Fruit fly (Drosophila melanogaster) whole organism, embryonic: ENCODE results near the gene CG13373.

Source experiments
- Adf1 ChIP-seq: fragments of 200-800 bp; sonication (Bioruptor generic); IDR thresholded peaks from 2 replicates; pipeline ENCODE4 v1.3.6; 2022; ENCODE audit warnings: missing biosample characterization, missing genetic modification characterization
- Aef1 ChIP-seq: fragments of 200-800 bp; sonication (Bioruptor generic); IDR thresholded peaks from 3 replicates; pipeline ENCODE4 v1.3.6; 2022; ENCODE audit warnings: missing biosample characterization, missing genetic modification characterization
- Atf6 ChIP-seq: fragments of 200-800 bp; sonication (Bioruptor generic); IDR thresholded peaks from 2 replicates; pipeline ENCODE4 v1.3.6; 2022; ENCODE audit warnings: missing biosample characterization, missing genetic modification characterization
- BtbVII ChIP-seq: fragments of 200-800 bp; sonication (Bioruptor generic); optimal IDR thresholded peaks from 3 replicates; lab custom pipeline; 2017; ENCODE audit warnings: missing biosample characterization, mild to moderate bottlenecking, missing genetic modification characterization
- CG10431 ChIP-seq: fragments of 200-800 bp; sonication (Bioruptor generic); optimal IDR thresholded peaks from 3 replicates; lab custom pipeline; 2018; ENCODE audit warnings: missing biosample characterization, mild to moderate bottlenecking, missing genetic modification characterization
- CG11093 ChIP-seq: fragments of 200-800 bp; sonication (Bioruptor generic); IDR thresholded peaks from 3 replicates; pipeline ENCODE4 v1.3.6; 2022; ENCODE audit warnings: missing biosample characterization, missing genetic modification characterization
- CG13894 ChIP-seq: fragments of 200-800 bp; sonication (Bioruptor generic); optimal IDR thresholded peaks from 3 replicates; lab custom pipeline; 2018; ENCODE audit warnings: missing biosample characterization, mild to moderate bottlenecking, missing genetic modification characterization, moderate library complexity
- CG14014 ChIP-seq: fragments of 200-800 bp; sonication (Bioruptor generic); IDR thresholded peaks from 2 replicates; pipeline ENCODE4 v1.3.6; 2022; ENCODE audit warnings: missing biosample characterization, missing genetic modification characterization
- CG15479 ChIP-seq: fragments of 200-800 bp; sonication (Bioruptor generic); optimal IDR thresholded peaks from 3 replicates; lab custom pipeline; 2019; ENCODE audit warnings: missing biosample characterization, mild to moderate bottlenecking, missing genetic modification characterization, moderate library complexity
- CG15514 ChIP-seq: fragments of 200-800 bp; sonication (Bioruptor generic); optimal IDR thresholded peaks from 3 replicates; lab custom pipeline; 2017; ENCODE audit warnings: missing biosample characterization, missing genetic modification characterization, mild to moderate bottlenecking, moderate library complexity, missing genetic modification reagents
- CG15696 ChIP-seq: fragments of 200-800 bp; sonication (Bioruptor generic); optimal IDR thresholded peaks from 2 replicates; lab custom pipeline; 2019; ENCODE audit warnings: missing biosample characterization, mild to moderate bottlenecking, missing genetic modification characterization, moderate library complexity
- CG17359 ChIP-seq: fragments of 200-800 bp; sonication (Bioruptor generic); optimal IDR thresholded peaks from 3 replicates; lab custom pipeline; 2018; ENCODE audit warnings: missing biosample characterization, mild to moderate bottlenecking, missing genetic modification characterization, moderate library complexity
- CG17829 ChIP-seq: fragments of 200-800 bp; optimal IDR thresholded peaks from 2 replicates; lab custom pipeline; 2019; ENCODE audit warnings: missing biosample characterization, mild to moderate bottlenecking, missing genetic modification characterization, moderate library complexity
- CG1832 ChIP-seq: fragments of 200-800 bp; sonication (Bioruptor generic); optimal IDR thresholded peaks from 2 replicates; lab custom pipeline; 2017; ENCODE audit warnings: missing biosample characterization, mild to moderate bottlenecking, missing genetic modification characterization, inconsistent platforms
- CG18764 ChIP-seq: fragments of 200-800 bp; sonication (Bioruptor generic); optimal IDR thresholded peaks from 3 replicates; lab custom pipeline; 2016; ENCODE audit warnings: missing biosample characterization, missing genetic modification characterization
- CG4360 ChIP-seq: fragments of 200-800 bp; sonication (Bioruptor generic); IDR thresholded peaks from 2 replicates; pipeline ENCODE4 v1.3.6; 2022; ENCODE audit warnings: missing biosample characterization, missing genetic modification characterization
- CG43689 ChIP-seq: fragments of 200-800 bp; sonication (Bioruptor generic); IDR thresholded peaks from 2 replicates; pipeline ENCODE4 v1.3.6; 2022; ENCODE audit warnings: missing biosample characterization, missing genetic modification characterization
- CG6254 ChIP-seq: fragments of 200-800 bp; sonication (Bioruptor generic); optimal IDR thresholded peaks from 3 replicates; lab custom pipeline; 2017; ENCODE audit warnings: mild to moderate bottlenecking, missing biosample characterization, missing genetic modification reagents, missing genetic modification characterization
- CG6689 ChIP-seq: fragments of 200-800 bp; sonication (Bioruptor generic); IDR thresholded peaks from 2 replicates; pipeline ENCODE4 v1.3.6; 2022; ENCODE audit warnings: missing biosample characterization, missing genetic modification characterization
- CG9727 ChIP-seq: fragments of 200-800 bp; sonication (Bioruptor generic); optimal IDR thresholded peaks from 3 replicates; lab custom pipeline; 2017; ENCODE audit warnings: missing biosample characterization, mild to moderate bottlenecking, missing genetic modification characterization
- Deaf1 ChIP-seq: fragments of 200-800 bp; optimal IDR thresholded peaks from 3 replicates; lab custom pipeline; 2019; ENCODE audit warnings: missing biosample characterization, mild to moderate bottlenecking, missing genetic modification characterization, moderate library complexity
- Dref ChIP-seq: fragments of 200-800 bp; sonication (Bioruptor generic); IDR thresholded peaks from 2 replicates; pipeline ENCODE4 v1.3.6; 2022; ENCODE audit warnings: missing biosample characterization, missing genetic modification characterization
- HLH4C ChIP-seq: fragments of 200-800 bp; sonication (Bioruptor generic); IDR thresholded peaks from 3 replicates; pipeline ENCODE4 v1.3.6; 2022; ENCODE audit warnings: missing biosample characterization, missing genetic modification characterization; ENCODE audit not compliant: partially characterized antibody
- Kr ChIP-seq: fragments of 200-800 bp; sonication (Bioruptor generic); optimal IDR thresholded peaks from 2 replicates; lab custom pipeline; 2017; ENCODE audit warnings: missing biosample characterization, mild to moderate bottlenecking, missing genetic modification characterization
- Med ChIP-seq: fragments of 200-800 bp; sonication (Bioruptor generic); peaks from one replicate; lab custom pipeline; 2016; ENCODE audit warnings: missing biosample characterization, missing genetic modification characterization, mild to moderate bottlenecking, inconsistent platforms, moderate library complexity
- Nf-YB ChIP-seq: fragments of 200-800 bp; sonication (Bioruptor generic); optimal IDR thresholded peaks from 3 replicates; lab custom pipeline; 2019; ENCODE audit warnings: missing biosample characterization, mild to moderate bottlenecking, missing genetic modification characterization, moderate library complexity
- Nf-YC ChIP-seq: fragments of 200-800 bp; optimal IDR thresholded peaks from 3 replicates; lab custom pipeline; 2019; ENCODE audit warnings: missing biosample characterization, mild to moderate bottlenecking, missing genetic modification characterization, moderate library complexity
- Pdp1 ChIP-seq, 2 experiments: fragments of 200-800 bp; sonication (Bioruptor generic); optimal IDR thresholded peaks; 3 replicates each; lab custom pipeline; 2016; ENCODE audit warnings: missing biosample characterization in 2 of 2, missing genetic modification characterization in 2 of 2, mild to moderate bottlenecking in 1 of 2, moderate library complexity in 1 of 2
- Poxn ChIP-seq: fragments of 200-800 bp; sonication (Bioruptor generic); IDR thresholded peaks from 2 replicates; pipeline ENCODE4 v1.3.6; 2022; ENCODE audit warnings: missing biosample characterization, missing genetic modification characterization
- Trl ChIP-seq, 3 experiments: fragments of >200 bp in 2 of 3; fragments of 200-800 bp in 1 of 3; sonication (Bioruptor generic) in 1 of 3; optimal IDR thresholded peaks; 2 replicates in 1 of 3; 3 replicates in 2 of 3; lab custom pipeline; 2016 to 2017; ENCODE audit warnings: missing biosample characterization in 1 of 3, missing genetic modification characterization in 1 of 3
- abd-A ChIP-seq: fragments of 200-800 bp; sonication (Bioruptor generic); optimal IDR thresholded peaks from 3 replicates; lab custom pipeline; 2019; ENCODE audit warnings: missing biosample characterization, mild to moderate bottlenecking, missing genetic modification characterization, moderate library complexity
- bbx ChIP-seq: fragments of 200-800 bp; sonication (Bioruptor generic); IDR thresholded peaks from 2 replicates; pipeline ENCODE4 v1.3.6; 2022; ENCODE audit warnings: missing biosample characterization, missing genetic modification characterization; ENCODE audit not compliant: partially characterized antibody
- cg ChIP-seq: fragments of 200-800 bp; sonication (Bioruptor generic); optimal IDR thresholded peaks from 3 replicates; lab custom pipeline; 2019; ENCODE audit warnings: missing biosample characterization, mild to moderate bottlenecking, missing genetic modification characterization, moderate library complexity
- chinmo ChIP-seq: fragments of 200-800 bp; sonication (Bioruptor generic); IDR thresholded peaks from 4 replicates; pipeline ENCODE4 v1.3.6; 2022; ENCODE audit warnings: missing biosample characterization, missing genetic modification characterization; ENCODE audit not compliant: partially characterized antibody
- crol ChIP-seq: fragments of 200-800 bp; sonication (Bioruptor generic); IDR thresholded peaks from 2 replicates; pipeline ENCODE4 v1.3.6; 2022; ENCODE audit warnings: missing biosample characterization, missing genetic modification characterization
- ewg ChIP-seq: fragments of 200-800 bp; sonication (Bioruptor generic); optimal IDR thresholded peaks from 3 replicates; lab custom pipeline; 2017; ENCODE audit warnings: mild to moderate bottlenecking, missing biosample characterization, missing genetic modification reagents, missing genetic modification characterization
- gfzf ChIP-seq: fragments of 200-800 bp; sonication (Bioruptor generic); optimal IDR thresholded peaks from 2 replicates; lab custom pipeline; 2016; ENCODE audit warnings: missing biosample characterization, mild to moderate bottlenecking, missing genetic modification characterization, moderate library complexity
- hbn ChIP-seq: fragments of 200-800 bp; sonication (Bioruptor generic); IDR thresholded peaks from 2 replicates; pipeline ENCODE4 v1.3.6; 2022; ENCODE audit warnings: missing biosample characterization, missing genetic modification characterization; ENCODE audit not compliant: partially characterized antibody
- kni ChIP-seq: fragments of 200-800 bp; sonication (Bioruptor generic); optimal IDR thresholded peaks from 3 replicates; lab custom pipeline; 2017; ENCODE audit warnings: mild to moderate bottlenecking, missing biosample characterization, missing genetic modification reagents, missing genetic modification characterization
- nerfin-1 ChIP-seq: fragments of 200-800 bp; sonication (Bioruptor generic); optimal IDR thresholded peaks from 3 replicates; lab custom pipeline; 2019; ENCODE audit warnings: missing biosample characterization, mild to moderate bottlenecking, missing genetic modification characterization, moderate library complexity
- pfk ChIP-seq: fragments of 200-800 bp; sonication (Bioruptor generic); optimal IDR thresholded peaks from 2 replicates; lab custom pipeline; 2018; ENCODE audit warnings: missing biosample characterization, mild to moderate bottlenecking, missing genetic modification characterization, moderate library complexity
- pros ChIP-seq: fragments of 200-800 bp; sonication (Bioruptor generic); optimal IDR thresholded peaks from 3 replicates; lab custom pipeline; 2019; ENCODE audit warnings: missing biosample characterization, mild to moderate bottlenecking, missing genetic modification characterization, moderate library complexity
- rib ChIP-seq: fragments of 200-800 bp; sonication (Bioruptor generic); IDR thresholded peaks from 2 replicates; pipeline ENCODE4 v1.3.6; 2022; ENCODE audit warnings: missing biosample characterization, missing genetic modification characterization
- sens ChIP-seq: fragments of 200-800 bp; sonication (Bioruptor generic); peaks from one replicate; lab custom pipeline; 2016; ENCODE audit warnings: missing biosample characterization, missing genetic modification characterization
- seq ChIP-seq: fragments of 200-800 bp; sonication (Bioruptor generic); IDR thresholded peaks from 2 replicates; pipeline ENCODE4 v1.3.6; 2022; ENCODE audit warnings: missing biosample characterization, missing genetic modification characterization
- unc-4 ChIP-seq: fragments of 200-800 bp; sonication (Bioruptor generic); IDR thresholded peaks from 2 replicates; pipeline ENCODE4 v1.3.6; 2022; ENCODE audit warnings: missing biosample characterization, missing genetic modification characterization; ENCODE audit not compliant: partially characterized antibody
- vfl ChIP-seq: fragments of 200-800 bp; sonication (Bioruptor generic); optimal IDR thresholded peaks from 2 replicates; lab custom pipeline; 2016; ENCODE audit warnings: missing biosample characterization, missing genetic modification characterization
- vvl ChIP-seq: fragments of 200-800 bp; sonication (Bioruptor generic); IDR thresholded peaks from 2 replicates; pipeline ENCODE4 v1.3.6; 2022; ENCODE audit warnings: missing biosample characterization, missing genetic modification characterization

CG13373 gene

DNA sequence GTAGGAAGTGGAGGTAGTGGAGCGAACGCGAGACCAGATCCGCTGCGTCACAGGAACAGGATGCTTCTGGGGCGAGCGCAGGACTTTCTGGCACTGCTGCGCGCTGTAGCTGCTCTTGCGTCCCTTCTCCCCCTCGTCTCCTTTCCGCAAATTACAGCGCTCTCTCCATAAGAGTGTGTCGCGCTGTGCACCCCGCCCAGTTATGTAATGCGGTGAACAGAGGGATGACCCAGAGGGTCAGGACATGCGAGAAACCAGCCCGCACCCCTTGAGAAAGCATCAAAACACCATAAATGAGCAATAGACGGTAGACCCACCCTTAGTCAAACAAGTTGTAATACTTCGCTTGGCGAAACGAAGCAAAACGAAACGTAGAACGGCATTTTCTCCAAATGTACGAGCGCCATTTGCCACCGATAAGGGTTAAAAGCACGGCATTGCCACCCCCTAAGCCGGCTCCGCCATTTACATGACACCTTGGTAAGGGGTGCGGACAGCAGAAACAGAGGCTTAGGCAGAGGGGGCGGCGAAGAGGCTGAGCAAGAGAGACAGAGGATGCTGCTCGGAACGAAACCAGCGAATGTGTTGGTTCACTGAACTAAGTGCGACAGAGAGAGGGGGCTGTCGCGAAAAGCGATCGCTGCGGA, 43.6 kb downstream of the CG13373 start:
- TF ChIP-seq Atf6 (no peak), seq (peak; percentile 80; the same call in 1 of the 2 replicates), CG13894 (tag; lab: Kevin White, UChicago) (peak; percentile 59), Adf1 (peak; percentile 13; the same call in 1 of the 2 replicates), chinmo (GFP tag; lab: Robert Waterston, UW) (0 out of 4 replicates have a peak, but pooled peaks have one; percentile 71), Dref (GFP tag; lab: Robert Waterston, UW) (no peak), CG17359 (tag; lab: Kevin White, UChicago) (no peak), vfl (no peak), vvl (peak; percentile 24; the same call in 1 of the 2 replicates), Poxn (GFP tag; lab: Robert Waterston, UW) (no peak), sens (GFP tag; lab: Kevin White, UChicago) (peak; percentile 57), Nf-YB (GFP tag; lab: Kevin White, UChicago) (peak; percentile 12), pros (GFP tag; lab: Kevin White, UChicago) (peak; percentile 100), rib (peak; percentile 58; the same call in 1 of the 2 replicates), ewg (GFP tag; lab: Kevin White, UChicago) (peak; percentile 41), Med (GFP tag; lab: Kevin White, UChicago) (peak; percentile 43), pfk (GFP tag; lab: Kevin White, UChicago) (peak; percentile 9), hbn (GFP tag; lab: Robert Waterston, UW) (0 out of 2 replicates have a peak, but pooled peaks have one; percentile 13), CG15514 (GFP tag; lab: Kevin White, UChicago) (peak; percentile 21), nerfin-1 (tag; lab: Kevin White, UChicago) (peak; percentile 89), CG10431 (GFP tag; lab: Kevin White, UChicago) (peak; percentile 26), Trl (optimal IDR thresholded peaks at IDR 0.05; lab: Kevin White, UChicago) (peak in 1 of 2 experiments; percentile 2), Trl (GFP tag; optimal IDR thresholded peaks at IDR 0.05; lab: Kevin White, UChicago) (no peak), Nf-YC (tag; lab: Kevin White, UChicago) (peak; percentile 82), CG9727 (GFP tag; lab: Kevin White, UChicago) (no peak), crol (GFP tag; lab: Robert Waterston, UW) (peak; percentile 79), CG11093 (GFP tag; lab: Robert Waterston, UW) (no peak), CG1832 (peak; percentile 65), Kr (GFP tag; lab: Kevin White, UChicago) (peak; percentile 87), CG6689 (GFP tag; lab: Robert Waterston, UW) (no peak), Pdp1 (GFP tag; optimal IDR thresholded peaks at IDR 0.05; lab: Kevin White, UChicago) (peak in 1 of 2 experiments; percentile 77), CG43689 (GFP tag; lab: Robert Waterston, UW) (no peak), kni (GFP tag; lab: Kevin White, UChicago) (peak; percentile 71), CG15696 (no peak), abd-A (tag; lab: Kevin White, UChicago) (peak; percentile 97), Deaf1 (tag; lab: Kevin White, UChicago) (peak; percentile 78), Aef1 (GFP tag; lab: Robert Waterston, UW) (no peak), gfzf (GFP tag; lab: Kevin White, UChicago) (no peak)

- TF ChIP-seq CG13894 (tag; lab: Kevin White, UChicago): peak; percentile 2
- no peak for TF ChIP-seq CG17829 (tag; lab: Kevin White, UChicago)
- TF ChIP-seq BtbVII (GFP tag; lab: Kevin White, UChicago): peak; percentile 13
- no peak for TF ChIP-seq CG18764 (GFP tag; lab: Kevin White, UChicago)
- TF ChIP-seq CG4360: peak; percentile 88
- TF ChIP-seq bbx (GFP tag; lab: Robert Waterston, UW): peak; percentile 38; the same call in 1 of the 2 replicates
- TF ChIP-seq unc-4 (GFP tag; lab: Robert Waterston, UW): peak; percentile 47; the same call in 1 of the 2 replicates
- TF ChIP-seq cg (GFP tag; lab: Kevin White, UChicago): peak; percentile 12
- TF ChIP-seq HLH4C (GFP tag; lab: Robert Waterston, UW): peak; percentile 55; the same call in 2 of the 3 replicates
- peak; percentile 9 for TF ChIP-seq CG6254 (GFP tag; lab: Kevin White, UChicago)
- TF ChIP-seq CG14014 (GFP tag; lab: Robert Waterston, UW): no peak
- TF ChIP-seq CG15479 (GFP tag; lab: Kevin White, UChicago): peak; percentile 52
These were observed 44.9 kb downstream of the CG13373 start for dm6 chrX:521683-522082.
